Fruit fly (Drosophila melanogaster): Measurements from ENCODE around the gene CG32573.

dm6 chrX:16689339-16689738 lies 38.2 kb downstream of the CG32573 start:
- no peak for TF ChIP-seq CG15336 (GFP tag; IDR thresholded peaks at IDR 0.05)
- no peak for TF ChIP-seq eg (GFP tag; IDR thresholded peaks at IDR 0.05)
- TF ChIP-seq pdm3 (GFP tag; optimal IDR thresholded peaks at IDR 0.05) = no peak

Measured in whole organism, prepupa.